Worm (Caenorhabditis elegans) whole organism, L4 larva: ENCODE results near the gene nck-1.

Experiments used
- D1046.2 ChIP-seq: fragments of 200-800 bp; sonication (Bioruptor generic); IDR thresholded peaks from 2 replicates; pipeline ENCODE4 v1.3.6; 2022; ENCODE audit warnings: missing genetic modification characterization, missing compliant biosample characterization
- T26A8.4 ChIP-seq: fragments of 200-800 bp; sonication (Bioruptor generic); IDR thresholded peaks from 2 replicates; pipeline ENCODE4 v1.3.6; 2022; ENCODE audit warnings: missing genetic modification characterization, missing compliant biosample characterization
- Y105C5A.15 ChIP-seq: fragments of 200-800 bp; sonication (Bioruptor generic); IDR thresholded peaks from 2 replicates; pipeline ENCODE4 v1.3.6; 2022; ENCODE audit warnings: missing genetic modification characterization, missing compliant biosample characterization
- aha-1 ChIP-seq: fragments of 150-350 bp; peaks from one replicate; lab custom pipeline; 2014; ENCODE audit warnings: missing biosample characterization, missing genetic modification characterization
- aly-2 ChIP-seq: sonication (generic microtip); optimal IDR thresholded peaks from 2 replicates; lab custom pipeline; 2018; ENCODE audit warnings: missing biosample characterization, missing genetic modification characterization
- attf-4 ChIP-seq: sonication (generic microtip); optimal IDR thresholded peaks from 3 replicates; lab custom pipeline; 2017; ENCODE audit warnings: missing biosample characterization, missing genetic modification characterization
- ceh-20 ChIP-seq: fragments of 200-800 bp; sonication (Bioruptor generic); IDR thresholded peaks from 2 replicates; pipeline ENCODE4 v1.3.6; 2022; ENCODE audit warnings: missing genetic modification reagents, missing genetic modification characterization, missing compliant biosample characterization
- ceh-28 ChIP-seq: fragments of 150-350 bp; optimal IDR thresholded peaks from 2 replicates; lab custom pipeline; 2014; ENCODE audit warnings: missing biosample characterization, missing genetic modification reagents, missing genetic modification characterization
- ceh-82 ChIP-seq: sonication (generic microtip); optimal IDR thresholded peaks from 2 replicates; lab custom pipeline; 2017; ENCODE audit warnings: missing biosample characterization, missing genetic modification characterization
- ces-1 ChIP-seq: fragments of 150-350 bp; sonication (generic microtip); optimal IDR thresholded peaks from 4 replicates; lab custom pipeline; 2014; ENCODE audit warnings: missing biosample characterization, missing genetic modification reagents, missing genetic modification characterization
- daf-12 ChIP-seq: fragments of 150-350 bp; optimal IDR thresholded peaks from 2 replicates; lab custom pipeline; 2014; ENCODE audit warnings: missing biosample characterization, missing genetic modification reagents, missing genetic modification characterization
- daf-19 ChIP-seq: fragments of 200-800 bp; sonication (Bioruptor generic); conservative IDR thresholded peaks from 2 replicates; pipeline ENCODE4 v1.3.6; 2022; ENCODE audit warnings: missing genetic modification characterization, missing compliant biosample characterization
- dmd-6 ChIP-seq: fragments of 200-800 bp; sonication (Bioruptor generic); IDR thresholded peaks from 2 replicates; pipeline ENCODE4 v1.3.6; 2022; ENCODE audit warnings: missing genetic modification reagents, missing genetic modification characterization, missing compliant biosample characterization
- dmd-8 ChIP-seq: fragments of 200-800 bp; sonication (Bioruptor generic); IDR thresholded peaks from 2 replicates; pipeline ENCODE4 v1.3.6; 2022; ENCODE audit warnings: missing genetic modification characterization, missing compliant biosample characterization
- dpl-1 ChIP-seq: fragments of 150-350 bp; optimal IDR thresholded peaks from 2 replicates; lab custom pipeline; 2014; ENCODE audit warnings: missing biosample characterization, missing genetic modification reagents, missing genetic modification characterization
- fkh-10 ChIP-seq: fragments of 150-350 bp; optimal IDR thresholded peaks from 2 replicates; lab custom pipeline; 2014; ENCODE audit warnings: missing biosample characterization, missing genetic modification reagents, missing genetic modification characterization
- hlh-30 ChIP-seq: sonication (generic microtip); optimal IDR thresholded peaks from 2 replicates; lab custom pipeline; 2017; ENCODE audit warnings: antibody characterized with exemption, mild to moderate bottlenecking, missing genetic modification characterization, missing compliant biosample characterization; ENCODE audit not compliant: insufficient read depth
- lim-7 ChIP-seq: fragments of 200-800 bp; sonication (Bioruptor generic); IDR thresholded peaks from 2 replicates; pipeline ENCODE4 v1.3.6; 2022; ENCODE audit warnings: missing genetic modification characterization, missing compliant biosample characterization
- lin-13 ChIP-seq: fragments of 150-350 bp; optimal IDR thresholded peaks from 2 replicates; lab custom pipeline; 2014; ENCODE audit warnings: missing biosample characterization, missing genetic modification reagents, missing genetic modification characterization
- lin-15B ChIP-seq: fragments of 150-350 bp; sonication (generic microtip); optimal IDR thresholded peaks from 3 replicates; lab custom pipeline; 2014; ENCODE audit warnings: missing biosample characterization, missing genetic modification characterization
- lir-3 ChIP-seq: sonication (generic microtip); optimal IDR thresholded peaks from 2 replicates; lab custom pipeline; 2016; ENCODE audit warnings: mild to moderate bottlenecking, missing genetic modification characterization, missing compliant biosample characterization
- lsy-2 ChIP-seq, 2 experiments: fragments of 150-350 bp in 1 of 2; sonication (generic microtip) in 1 of 2; optimal IDR thresholded peaks; 2 replicates each; lab custom pipeline; 2014 to 2017; ENCODE audit warnings: missing biosample characterization in 2 of 2, missing genetic modification characterization in 2 of 2
- madf-5 ChIP-seq, 2 experiments: fragments of 200-800 bp; sonication (Bioruptor generic); IDR thresholded peaks; 2 replicates each; pipeline ENCODE4 v1.3.6; 2022; ENCODE audit warnings: missing compliant biosample characterization in 2 of 2, missing genetic modification characterization in 2 of 2
- mdl-1 ChIP-seq, 2 experiments: fragments of 150-350 bp in 1 of 2; sonication (generic microtip) in 1 of 2; optimal IDR thresholded peaks; 2 replicates each; lab custom pipeline; 2014 to 2017; ENCODE audit warnings: missing biosample characterization in 2 of 2, missing genetic modification characterization in 2 of 2
- mdt-29 ChIP-seq: fragments of 200-800 bp; sonication (Bioruptor generic); IDR thresholded peaks from 2 replicates; pipeline ENCODE4 v1.3.6; 2022; ENCODE audit warnings: missing genetic modification reagents, missing genetic modification characterization, missing compliant biosample characterization
- mes-2 ChIP-seq: sonication (generic microtip); optimal IDR thresholded peaks from 2 replicates; lab custom pipeline; 2016; ENCODE audit warnings: missing genotype, mild to moderate bottlenecking, missing genetic modification characterization, missing compliant biosample characterization; ENCODE audit not compliant: poor library complexity, severe bottlenecking
- nhr-10 ChIP-seq: fragments of 150-350 bp; optimal IDR thresholded peaks from 2 replicates; lab custom pipeline; 2014; ENCODE audit warnings: missing biosample characterization, missing genetic modification characterization
- nhr-11 ChIP-seq: fragments of 150-350 bp; optimal IDR thresholded peaks from 2 replicates; lab custom pipeline; 2014; ENCODE audit warnings: missing biosample characterization, missing genetic modification characterization
- nhr-111 ChIP-seq: fragments of 200-800 bp; sonication (Bioruptor generic); optimal IDR thresholded peaks from 2 replicates; lab custom pipeline; 2018; ENCODE audit warnings: mild to moderate bottlenecking, missing genetic modification characterization, missing compliant biosample characterization
- nhr-237 ChIP-seq: sonication (generic microtip); optimal IDR thresholded peaks from 2 replicates; lab custom pipeline; 2017; ENCODE audit warnings: missing biosample characterization, missing genetic modification characterization
- nhr-28 ChIP-seq: fragments of 150-350 bp; optimal IDR thresholded peaks from 2 replicates; lab custom pipeline; 2014; ENCODE audit warnings: missing biosample characterization, missing genetic modification characterization
- nhr-41 ChIP-seq: fragments of 200-800 bp; sonication (Bioruptor generic); IDR thresholded peaks from 2 replicates; pipeline ENCODE4 v1.3.6; 2022; ENCODE audit warnings: missing genetic modification reagents, missing genetic modification characterization, missing compliant biosample characterization
- nhr-42 ChIP-seq: fragments of 200-800 bp; sonication (Bioruptor generic); IDR thresholded peaks from 2 replicates; pipeline ENCODE4 v1.3.6; 2022; ENCODE audit warnings: missing genetic modification characterization, missing compliant biosample characterization
- nhr-48 ChIP-seq: sonication (generic microtip); optimal IDR thresholded peaks from 2 replicates; lab custom pipeline; 2016; ENCODE audit warnings: mild to moderate bottlenecking, missing genetic modification characterization, missing compliant biosample characterization
- nhr-6 ChIP-seq: fragments of 150-350 bp; optimal IDR thresholded peaks from 2 replicates; lab custom pipeline; 2014; ENCODE audit warnings: missing biosample characterization, missing genetic modification characterization
- nhr-76 ChIP-seq: fragments of 150-350 bp; optimal IDR thresholded peaks from 2 replicates; lab custom pipeline; 2014; ENCODE audit warnings: missing biosample characterization, missing genetic modification characterization
- nhr-77 ChIP-seq: fragments of 150-350 bp; optimal IDR thresholded peaks from 2 replicates; lab custom pipeline; 2014; ENCODE audit warnings: missing biosample characterization, missing genetic modification characterization
- pha-4 ChIP-seq, 2 experiments: fragments of 150-350 bp in 1 of 2; fragments of 200-800 bp in 1 of 2; sonication (Bioruptor generic) in 1 of 2; IDR thresholded peaks in 1 of 2; optimal IDR thresholded peaks in 1 of 2; 2 replicates each; pipeline versions ENCODE4 v1.3.6 to Lab custom; 2014 to 2022; ENCODE audit warnings: missing genetic modification characterization in 2 of 2, missing genetic modification reagents in 2 of 2, missing biosample characterization in 1 of 2, missing compliant biosample characterization in 1 of 2
- rbr-2 ChIP-seq: sonication (generic microtip); optimal IDR thresholded peaks from 2 replicates; lab custom pipeline; 2016; ENCODE audit warnings: missing genotype, missing genetic modification characterization, missing compliant biosample characterization
- saeg-2 ChIP-seq: fragments of 200-800 bp; sonication (Bioruptor generic); IDR thresholded peaks from 2 replicates; pipeline ENCODE4 v1.3.6; 2022; ENCODE audit warnings: missing genetic modification reagents, missing genetic modification characterization, missing compliant biosample characterization
- snpc-4 ChIP-seq: fragments of 150-350 bp; optimal IDR thresholded peaks from 2 replicates; lab custom pipeline; 2014; ENCODE audit warnings: missing biosample characterization, missing genetic modification characterization
- unc-39 ChIP-seq: sonication (generic microtip); optimal IDR thresholded peaks from 2 replicates; lab custom pipeline; 2017; ENCODE audit warnings: missing biosample characterization, missing genetic modification characterization
- unc-62 ChIP-seq, 3 experiments: fragments of 150-350 bp in 1 of 3; sonication (generic microtip); optimal IDR thresholded peaks in 2 of 3; peaks in 1 of 3; 1 replicate in 1 of 3; 2 replicates in 2 of 3; lab custom pipeline; 2014 to 2017; ENCODE audit warnings: missing biosample characterization in 3 of 3, missing genetic modification characterization in 3 of 3, missing genetic modification reagents in 3 of 3, missing genotype in 1 of 3
- zip-11 ChIP-seq: fragments of 200-800 bp; sonication (Bioruptor generic); IDR thresholded peaks from 2 replicates; pipeline ENCODE4 v1.3.6; 2022; ENCODE audit warnings: missing genetic modification characterization, missing compliant biosample characterization
- zip-2 ChIP-seq: fragments of 150-350 bp; optimal IDR thresholded peaks from 2 replicates; lab custom pipeline; 2014; ENCODE audit warnings: missing biosample characterization, missing genetic modification characterization
- ztf-11 ChIP-seq: fragments of 150-350 bp; optimal IDR thresholded peaks from 2 replicates; lab custom pipeline; 2014; ENCODE audit warnings: missing biosample characterization, missing genetic modification characterization

The nck-1 gene

DNA sequence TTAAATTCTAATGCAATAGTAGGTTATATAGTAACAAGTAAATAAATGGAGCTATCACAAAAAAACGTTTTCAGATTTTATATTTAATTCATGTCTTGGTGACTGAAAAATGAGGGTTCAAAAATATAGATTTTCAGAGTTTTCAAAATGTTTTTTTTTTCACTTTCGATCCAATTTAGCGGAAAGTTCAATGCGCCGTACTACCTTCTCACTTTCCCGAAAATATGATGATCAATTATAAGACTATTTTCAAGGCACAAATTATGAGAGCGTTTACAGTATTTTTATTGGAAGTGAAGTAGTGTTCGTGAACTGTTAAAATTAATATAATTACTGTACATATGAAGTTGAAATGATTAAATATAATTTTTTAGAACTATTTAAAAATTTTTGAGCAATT is 39.8 kb upstream of the nck-1 start (continued):
- TF ChIP-seq nhr-11 (tag; lab: Kevin White, UChicago) (no peak), nhr-77 (tag; lab: Kevin White, UChicago) (no peak)

- no peak for TF ChIP-seq Y105C5A.15 (GFP tag; lab: Robert Waterston, UW)
- no peak for TF ChIP-seq nhr-237 (tag; lab: Kevin White, UChicago)
- no peak for TF ChIP-seq dmd-6 (GFP tag; lab: Robert Waterston, UW)
- peak; percentile 94 for TF ChIP-seq aha-1 (tag; lab: Kevin White, UChicago)
- TF ChIP-seq nhr-76 (tag; lab: Kevin White, UChicago): no peak
- TF ChIP-seq unc-62 (GFP tag; optimal IDR thresholded peaks at IDR 0.05 in 1 of 2; lab: Kevin White, UChicago): peak in 1 of 2 experiments; percentile 61
- TF ChIP-seq unc-62 (tag; optimal IDR thresholded peaks at IDR 0.05; lab: Kevin White, UChicago): no peak
Observed at ce11 chrX:4192235-4192634, 39.0 kb upstream of the nck-1 start.

ce11 chrX:4190537-4191144 is 37.4 kb upstream of the nck-1 start, which contains the start of gene vha-12:
Gene vha-12, plus strand, starts transcription at chrX:4191094.
- no peak for TF ChIP-seq madf-5 (GFP tag; IDR thresholded peaks at IDR 0.05; lab: Robert Waterston, UW)
- TF ChIP-seq pha-4 (GFP tag; IDR thresholded peaks at IDR 0.05; lab: Robert Waterston, UW): peak; percentile 73
- TF ChIP-seq pha-4 (tag; optimal IDR thresholded peaks at IDR 0.05; lab: Kevin White, UChicago): no peak
- TF ChIP-seq lin-15B (tag; lab: Kevin White, UChicago): no peak
- TF ChIP-seq zip-11: no peak
- TF ChIP-seq ceh-28 (tag; lab: Kevin White, UChicago): no peak
- TF ChIP-seq dmd-6 (GFP tag; lab: Robert Waterston, UW): peak; percentile 92
- peak; percentile 43 for TF ChIP-seq fkh-10
- no peak for TF ChIP-seq attf-4 (tag; lab: Kevin White, UChicago)
- no peak for TF ChIP-seq unc-39 (tag; lab: Kevin White, UChicago)
- peak; percentile 66 for TF ChIP-seq nhr-42 (GFP tag; lab: Robert Waterston, UW)
- TF ChIP-seq nhr-28 (tag; lab: Kevin White, UChicago): peak; percentile 94
- peak; percentile 61 for TF ChIP-seq ceh-20 (GFP tag; lab: Robert Waterston, UW)
- TF ChIP-seq nhr-77 (tag; lab: Kevin White, UChicago): peak; percentile 93
- no peak for TF ChIP-seq ztf-11
- peak; percentile 91 for TF ChIP-seq mes-2
- TF ChIP-seq lim-7 (GFP tag; lab: Robert Waterston, UW): 0 out of 2 replicates have a peak, but pooled peaks have one; percentile 18
- peak; percentile 85 for TF ChIP-seq nhr-6
- TF ChIP-seq rbr-2: peak; percentile 89
- TF ChIP-seq lin-13: peak; percentile 73
- peak; percentile 84 for TF ChIP-seq T26A8.4 (GFP tag; lab: Robert Waterston, UW)
- TF ChIP-seq dmd-8 (GFP tag; lab: Robert Waterston, UW): 0 out of 2 replicates have a peak, but pooled peaks have one; percentile 43
- TF ChIP-seq lir-3 (tag; lab: Kevin White, UChicago): no peak
- peak; percentile 45 for TF ChIP-seq ces-1 (GFP tag; lab: Kevin White, UChicago)
- peak; percentile 72 for TF ChIP-seq dpl-1 (GFP tag; lab: Kevin White, UChicago)
- TF ChIP-seq nhr-41 (GFP tag; lab: Robert Waterston, UW): 0 out of 2 replicates have a peak, but pooled peaks have one; percentile 51
- peak; percentile 58 to 89 for TF ChIP-seq mdl-1 (tag; optimal IDR thresholded peaks at IDR 0.05; lab: Kevin White, UChicago)
- TF ChIP-seq nhr-48 (tag; lab: Kevin White, UChicago): peak; percentile 80
- TF ChIP-seq lsy-2 (tag; optimal IDR thresholded peaks at IDR 0.05; lab: Kevin White, UChicago): peak; percentile 65 to 89
- no peak for TF ChIP-seq ceh-82
- peak; percentile 79 for TF ChIP-seq hlh-30
- peak; percentile 53 for TF ChIP-seq zip-2 (tag; lab: Kevin White, UChicago)
- TF ChIP-seq snpc-4 (tag; lab: Kevin White, UChicago): no peak
- TF ChIP-seq nhr-11 (tag; lab: Kevin White, UChicago): peak; percentile 92
- TF ChIP-seq saeg-2 (GFP tag; lab: Robert Waterston, UW): peak; percentile 71; the same call in 1 of the 2 replicates
- TF ChIP-seq D1046.2 (GFP tag; lab: Robert Waterston, UW): no peak
- no peak for TF ChIP-seq daf-19 (GFP tag; lab: Robert Waterston, UW)
- TF ChIP-seq unc-62 (GFP tag; optimal IDR thresholded peaks at IDR 0.05 in 1 of 2; lab: Kevin White, UChicago): peak in 1 of 2 experiments; percentile 99
- no peak for TF ChIP-seq unc-62 (tag; optimal IDR thresholded peaks at IDR 0.05; lab: Kevin White, UChicago)
- peak; percentile 73 for TF ChIP-seq nhr-10
- no peak for TF ChIP-seq daf-12 (tag; lab: Kevin White, UChicago)
- no peak for TF ChIP-seq mdt-29 (GFP tag; lab: Robert Waterston, UW)
- no peak for TF ChIP-seq aly-2
- no peak for TF ChIP-seq nhr-111 (GFP tag; lab: Kevin White, UChicago)
